Fruit fly (Drosophila melanogaster): Measurements from ENCODE around the gene GluProRS.

DNA sequence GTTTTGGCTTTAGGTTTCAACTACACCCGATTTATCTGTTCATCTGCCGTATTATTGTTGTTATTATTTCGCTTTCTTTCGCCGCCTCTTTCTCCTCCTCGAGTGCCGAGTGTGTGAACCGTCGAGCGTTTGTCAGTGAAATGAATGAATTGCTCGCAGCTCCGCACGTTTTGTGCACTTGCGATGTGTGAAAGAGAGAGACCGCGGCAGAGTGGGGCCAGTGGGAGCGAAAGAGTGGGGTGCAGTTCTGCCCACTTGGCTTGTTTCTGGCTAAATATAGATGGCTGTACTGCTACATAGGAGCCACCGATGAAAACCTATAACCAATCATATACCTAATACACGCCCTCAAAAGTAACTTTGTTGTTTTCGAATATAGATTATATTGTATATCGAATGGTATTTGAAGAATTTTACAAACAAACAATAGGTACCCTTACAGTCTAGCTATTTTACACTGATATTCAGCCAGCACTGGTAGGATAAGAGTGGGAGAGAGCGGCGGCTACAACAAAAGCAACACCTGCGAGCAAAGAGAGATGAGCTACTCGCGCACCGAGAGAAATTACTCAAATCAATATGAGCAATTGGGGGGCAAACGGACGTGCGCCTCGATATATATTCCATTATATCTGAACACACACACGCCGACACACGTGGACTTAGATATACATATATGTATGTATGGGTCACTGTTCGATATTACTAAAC, 48.4 kb upstream of the GluProRS start:
- TF ChIP-seq Mnt (GFP tag; optimal IDR thresholded peaks at IDR 0.05) (peak; percentile 62), Crg-1 (GFP tag; optimal IDR thresholded peaks at IDR 0.05) (no peak), Clk (GFP tag; optimal IDR thresholded peaks at IDR 0.05) (no peak), CG11617 (GFP tag; optimal IDR thresholded peaks at IDR 0.05) (peak; percentile 35), kay (GFP tag; ENCODE audit: borderline replicate concordance) (no peak), tj (GFP tag; optimal IDR thresholded peaks at IDR 0.05) (peak; percentile 42), CG12768 (GFP tag; optimal IDR thresholded peaks at IDR 0.05) (peak; percentile 19), CG1620 (GFP tag; optimal IDR thresholded peaks at IDR 0.05) (no peak), CG7045 (GFP tag; optimal IDR thresholded peaks at IDR 0.05) (peak; percentile 4), bab1 (GFP tag; optimal IDR thresholded peaks at IDR 0.05) (peak; percentile 46), pad (GFP tag; optimal IDR thresholded peaks at IDR 0.05) (peak; percentile 54), toe (GFP tag; optimal IDR thresholded peaks at IDR 0.05) (peak; percentile 48), CG14711 (tag; optimal IDR thresholded peaks at IDR 0.05) (no peak), CG33017 (tag; optimal IDR thresholded peaks at IDR 0.05) (peak; percentile 45)

Measured in whole organism, adult.